Fruit fly (Drosophila melanogaster) whole organism, wandering third instar larva: Measurements from ENCODE around the gene CG15317.
A peak's percentile ranks its signal among the peaks of the same experiment; 100 is the strongest.

Experiments
- Abd-B ChIP-seq: fragments of >200 bp; optimal IDR thresholded peaks from 2 replicates; lab custom pipeline; 2017; ENCODE audit warnings: missing biosample characterization, missing genetic modification characterization
- CG32264 ChIP-seq: fragments of 200-800 bp; sonication (Bioruptor generic); optimal IDR thresholded peaks from 2 replicates; lab custom pipeline; 2016; ENCODE audit warnings: missing biosample characterization, missing genetic modification characterization
- CG9705 ChIP-seq: fragments of 200-800 bp; sonication (Bioruptor generic); optimal IDR thresholded peaks from 2 replicates; lab custom pipeline; 2018; ENCODE audit warnings: missing biosample characterization, mild to moderate bottlenecking, missing genetic modification characterization
- CrebA ChIP-seq: fragments of 200-800 bp; sonication (Bioruptor generic); optimal IDR thresholded peaks from 2 replicates; lab custom pipeline; 2016; ENCODE audit warnings: missing biosample characterization, mild to moderate bottlenecking, missing genetic modification characterization, borderline replicate concordance
- Dfd ChIP-seq: fragments of >200 bp; optimal IDR thresholded peaks from 2 replicates; lab custom pipeline; 2017; ENCODE audit warnings: missing biosample characterization, missing genetic modification characterization
- Dif ChIP-seq: fragments of 200-275, 200-300 bp; sonication (Bioruptor generic); optimal IDR thresholded peaks from 2 replicates; lab custom pipeline; 2018; ENCODE audit warnings: missing biosample characterization, missing genetic modification characterization; ENCODE audit not compliant: partially characterized antibody
- GATAd ChIP-seq: sonication (Bioruptor generic); optimal IDR thresholded peaks from 2 replicates; lab custom pipeline; 2016; ENCODE audit warnings: missing biosample characterization, missing genetic modification characterization
- HLH106 ChIP-seq: fragments of 200-800 bp; optimal IDR thresholded peaks from 3 replicates; lab custom pipeline; 2019; ENCODE audit warnings: missing biosample characterization, mild to moderate bottlenecking, missing genetic modification characterization, moderate library complexity
- Hnf4 ChIP-seq: fragments of 200-800 bp; sonication (Bioruptor generic); optimal IDR thresholded peaks from 2 replicates; lab custom pipeline; 2016; ENCODE audit warnings: missing biosample characterization, mild to moderate bottlenecking, missing genetic modification characterization
- Hr78 ChIP-seq: fragments of >200 bp; optimal IDR thresholded peaks from 2 replicates; lab custom pipeline; 2017; ENCODE audit warnings: missing biosample characterization, missing genetic modification characterization
- Hr83 ChIP-seq: fragments of 200-300 bp; sonication (Bioruptor generic); optimal IDR thresholded peaks from 2 replicates; lab custom pipeline; 2016; ENCODE audit warnings: missing biosample characterization, mild to moderate bottlenecking, missing genetic modification characterization, moderate library complexity; ENCODE audit not compliant: poor library complexity, severe bottlenecking
- Jra ChIP-seq: sonication (Bioruptor generic); optimal IDR thresholded peaks from 2 replicates; lab custom pipeline; 2016; ENCODE audit warnings: missing biosample characterization, missing genetic modification characterization
- Mio ChIP-seq: sonication (Bioruptor generic); optimal IDR thresholded peaks from 2 replicates; lab custom pipeline; 2016; ENCODE audit warnings: missing biosample characterization, missing genetic modification characterization
- Myc ChIP-seq: fragments of >200 bp; optimal IDR thresholded peaks from 2 replicates; lab custom pipeline; 2017
- N ChIP-seq: fragments of >200 bp; optimal IDR thresholded peaks from 2 replicates; lab custom pipeline; 2018; ENCODE audit warnings: missing biosample characterization, missing external identifiers, missing genetic modification characterization
- OdsH ChIP-seq: fragments of 200-800 bp; sonication (Bioruptor generic); optimal IDR thresholded peaks from 2 replicates; lab custom pipeline; 2016; ENCODE audit warnings: missing biosample characterization, mild to moderate bottlenecking, missing genetic modification characterization
- Rel ChIP-seq, 2 experiments: fragments of 200-800 bp; sonication (Bioruptor generic) in 1 of 2; optimal IDR thresholded peaks; 2 replicates in 1 of 2; 3 replicates in 1 of 2; lab custom pipeline; 2016 to 2019; ENCODE audit warnings: mild to moderate bottlenecking in 2 of 2, missing biosample characterization in 2 of 2, missing genetic modification characterization in 2 of 2, moderate library complexity in 1 of 2
- Sp1 ChIP-seq: fragments of 200-800 bp; sonication (Bioruptor generic); optimal IDR thresholded peaks from 3 replicates; lab custom pipeline; 2019; ENCODE audit warnings: missing biosample characterization, mild to moderate bottlenecking, missing genetic modification characterization, moderate library complexity
- Vsx2 ChIP-seq: fragments of 200-300, 225-300 bp; sonication (Bioruptor generic); optimal IDR thresholded peaks from 2 replicates; lab custom pipeline; 2018; ENCODE audit warnings: missing biosample characterization, missing genetic modification characterization; ENCODE audit not compliant: partially characterized antibody
- br ChIP-seq: fragments of 200-800 bp; sonication (Bioruptor generic); optimal IDR thresholded peaks from 2 replicates; lab custom pipeline; 2016; ENCODE audit warnings: missing biosample characterization, missing genetic modification characterization
- brk ChIP-seq: fragments of 200-800 bp; sonication (Bioruptor generic); optimal IDR thresholded peaks from 2 replicates; lab custom pipeline; 2016; ENCODE audit warnings: missing biosample characterization, mild to moderate bottlenecking, missing genetic modification characterization
- dl ChIP-seq, 2 experiments: fragments of 175-275, 200-275 bp in 1 of 2; fragments of 200-275 bp in 1 of 2; sonication (Bioruptor generic); optimal IDR thresholded peaks; lab custom pipeline; 2018; ENCODE audit warnings: mild to moderate bottlenecking in 2 of 2, missing biosample characterization in 2 of 2, missing genetic modification characterization in 2 of 2, moderate library complexity in 2 of 2; ENCODE audit not compliant: partially characterized antibody in 2 of 2, insufficient read depth in 1 of 2
- dmrt93B ChIP-seq: fragments of 200-800 bp; sonication (Bioruptor generic); optimal IDR thresholded peaks from 2 replicates; lab custom pipeline; 2018; ENCODE audit warnings: missing biosample characterization, mild to moderate bottlenecking, missing genetic modification characterization
- dsf ChIP-seq: sonication (Bioruptor generic); optimal IDR thresholded peaks from 2 replicates; lab custom pipeline; 2016; ENCODE audit warnings: missing biosample characterization, missing genetic modification characterization, borderline replicate concordance
- ey ChIP-seq: fragments of 200-800 bp; sonication (Bioruptor generic); optimal IDR thresholded peaks from 2 replicates; lab custom pipeline; 2016; ENCODE audit warnings: missing biosample characterization, missing genetic modification characterization
- foxo ChIP-seq, 2 experiments: fragments of 200-800 bp; sonication (Bioruptor generic); optimal IDR thresholded peaks; 2 replicates in 1 of 2; 3 replicates in 1 of 2; lab custom pipeline; 2016 to 2017; ENCODE audit warnings: missing biosample characterization in 2 of 2, missing genetic modification characterization in 2 of 2
- fru ChIP-seq: fragments of 200-800 bp; sonication (Bioruptor generic); optimal IDR thresholded peaks from 3 replicates; lab custom pipeline; 2016; ENCODE audit warnings: missing biosample characterization, mild to moderate bottlenecking, missing genetic modification characterization
- h ChIP-seq: fragments of 200-800 bp; sonication (Bioruptor generic); optimal IDR thresholded peaks from 3 replicates; lab custom pipeline; 2016; ENCODE audit warnings: missing biosample characterization, mild to moderate bottlenecking, missing genetic modification characterization
- jim ChIP-seq: fragments of 175-275, 200-325 bp; sonication (Bioruptor generic); optimal IDR thresholded peaks from 2 replicates; lab custom pipeline; 2016; ENCODE audit warnings: missing biosample characterization, mild to moderate bottlenecking, missing genetic modification characterization
- lola ChIP-seq: fragments of >200 bp; optimal IDR thresholded peaks from 2 replicates; lab custom pipeline; 2017; ENCODE audit warnings: missing biosample characterization, missing genetic modification characterization
- pan ChIP-seq: fragments of >200 bp; optimal IDR thresholded peaks from 2 replicates; lab custom pipeline; 2017
- psq ChIP-seq: fragments of 200-800 bp; sonication (Bioruptor generic); optimal IDR thresholded peaks from 3 replicates; lab custom pipeline; 2017; ENCODE audit warnings: missing biosample characterization, mild to moderate bottlenecking, missing genetic modification characterization, moderate library complexity
- rgr ChIP-seq: fragments of 200-800 bp; sonication (Bioruptor generic); optimal IDR thresholded peaks from 3 replicates; lab custom pipeline; 2016; ENCODE audit warnings: missing biosample characterization, mild to moderate bottlenecking, missing genetic modification characterization
- sage ChIP-seq: fragments of 200-800 bp; sonication (Bioruptor generic); optimal IDR thresholded peaks from 2 replicates; lab custom pipeline; 2016; ENCODE audit warnings: missing biosample characterization, mild to moderate bottlenecking, missing genetic modification characterization
- sv ChIP-seq: fragments of 200-800 bp; sonication (Bioruptor generic); optimal IDR thresholded peaks from 3 replicates; lab custom pipeline; 2016; ENCODE audit warnings: missing biosample characterization, missing genetic modification characterization
- tai ChIP-seq: sonication (Bioruptor generic); optimal IDR thresholded peaks from 2 replicates; lab custom pipeline; 2016; ENCODE audit warnings: missing biosample characterization, missing genetic modification characterization
- usp ChIP-seq: fragments of >200 bp; optimal IDR thresholded peaks from 2 replicates; lab custom pipeline; 2017; ENCODE audit warnings: missing biosample characterization, missing genetic modification characterization
- woc ChIP-seq: sonication (Bioruptor generic); optimal IDR thresholded peaks from 2 replicates; lab custom pipeline; 2016; ENCODE audit warnings: missing biosample characterization, mild to moderate bottlenecking, missing genetic modification characterization

Gene CG15317

DNA sequence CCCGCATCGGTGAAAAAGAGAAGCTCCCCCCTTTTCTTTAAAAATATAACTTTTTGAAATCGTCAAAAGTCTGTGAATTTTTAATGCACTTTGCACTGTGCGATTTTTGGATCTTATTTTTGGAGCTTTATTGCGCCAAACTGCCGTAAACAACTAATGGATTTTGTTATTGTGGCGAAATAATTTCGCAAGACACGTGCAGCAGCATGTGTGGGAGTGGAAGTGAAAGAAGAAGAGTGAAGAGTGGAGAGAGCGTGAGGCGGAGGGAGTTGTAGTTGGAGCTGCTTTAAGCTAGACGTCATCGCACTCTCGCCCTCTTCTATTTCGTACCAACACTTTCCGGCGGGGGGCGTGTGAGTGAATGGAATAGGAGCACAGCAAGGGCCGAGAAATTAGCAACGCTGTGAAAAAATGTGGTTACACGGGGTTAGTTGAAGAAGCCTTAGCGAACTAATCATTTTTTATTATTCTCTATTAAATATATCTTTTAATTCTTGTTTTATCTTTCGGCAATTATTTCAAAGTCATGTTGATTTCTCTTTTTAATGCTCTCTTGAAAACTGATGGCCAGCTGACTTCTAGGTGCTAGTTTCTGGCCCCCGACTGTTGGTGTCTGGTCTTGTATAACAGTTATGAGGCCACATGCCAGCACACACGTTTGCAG lies 27.2 kb upstream of the CG15317 start:
- TF ChIP-seq Jra (GFP tag; lab: Kevin White, UChicago) (no peak), jim (GFP tag; lab: Kevin White, UChicago) (no peak), tai (GFP tag; lab: Kevin White, UChicago) (no peak), usp (GFP tag; lab: Kevin White, UChicago) (no peak), CG9705 (GFP tag; lab: Kevin White, UChicago) (peak; percentile 16), sv (peak; percentile 89), lola (no peak), dmrt93B (GFP tag; lab: Kevin White, UChicago) (peak; percentile 62), brk (GFP tag; lab: Kevin White, UChicago) (no peak), dsf (no peak), dl (GFP tag; optimal IDR thresholded peaks at IDR 0.05; lab: Kevin White, UChicago; ENCODE audit: insufficient read depth in 1 of 2, partially characterized antibody in 2 of 2) (no peak), foxo (GFP tag; optimal IDR thresholded peaks at IDR 0.05; lab: Kevin White, UChicago) (peak in 1 of 2 experiments; percentile 86), rgr (GFP tag; lab: Kevin White, UChicago) (peak; percentile 75), HLH106 (tag; lab: Kevin White, UChicago) (peak; percentile 79), Myc (no peak), Hr78 (no peak), psq (GFP tag; lab: Kevin White, UChicago) (peak; percentile 37), sage (GFP tag; lab: Kevin White, UChicago) (peak; percentile 58), h (GFP tag; lab: Kevin White, UChicago) (peak; percentile 65), fru (GFP tag; lab: Kevin White, UChicago) (peak; percentile 81), Hnf4 (GFP tag; lab: Kevin White, UChicago) (no peak), ey (peak; percentile 69), Abd-B (GFP tag; lab: Kevin White, UChicago) (no peak), CG32264 (GFP tag; lab: Kevin White, UChicago) (peak; percentile 17), Rel (GFP tag; optimal IDR thresholded peaks at IDR 0.05; lab: Kevin White, UChicago) (peak; percentile 49), Rel (tag; optimal IDR thresholded peaks at IDR 0.05; lab: Kevin White, UChicago) (no peak), Dif (no peak), Mio (GFP tag; lab: Kevin White, UChicago) (no peak), Dfd (GFP tag; lab: Kevin White, UChicago) (no peak), Vsx2 (GFP tag; lab: Kevin White, UChicago) (no peak), OdsH (peak; percentile 79), Sp1 (GFP tag; lab: Kevin White, UChicago) (peak; percentile 74), pan (no peak), N (no peak), br (GFP tag; lab: Kevin White, UChicago) (peak; percentile 46), Hr83 (GFP tag; lab: Kevin White, UChicago) (no peak), woc (no peak), CrebA (GFP tag; lab: Kevin White, UChicago) (peak; percentile 28), GATAd (GFP tag; lab: Kevin White, UChicago) (no peak)
- TF ChIP-seq, all 38 proteins: peak for 17

DNA sequence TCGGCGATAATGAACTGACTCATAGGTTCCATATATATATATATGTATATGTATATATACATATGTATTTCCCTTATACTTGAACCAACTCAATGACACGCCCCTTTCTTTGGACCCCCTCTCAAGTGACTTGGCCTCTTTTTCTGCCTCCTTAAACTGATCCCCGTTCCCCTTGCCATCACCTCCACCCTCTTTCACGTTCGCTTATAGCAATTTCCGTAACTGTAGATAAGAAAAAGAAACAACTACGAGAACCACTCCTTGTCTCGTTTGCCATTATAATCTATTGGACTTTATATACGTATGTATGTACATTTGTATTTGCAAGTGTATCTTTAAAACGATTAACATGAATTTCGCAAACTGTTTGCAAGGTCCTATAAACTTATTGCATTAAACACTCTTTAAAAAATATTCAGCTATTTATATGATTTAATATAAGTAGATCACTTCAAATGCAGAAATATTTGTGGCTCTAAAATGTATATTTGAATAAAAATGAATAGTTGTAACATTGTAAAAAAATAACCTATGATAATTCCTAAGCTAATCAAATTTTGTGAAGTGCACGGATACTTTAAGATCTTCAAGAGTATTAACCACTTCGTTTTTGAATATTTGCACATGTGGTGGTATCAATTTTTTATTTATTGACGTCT lies 26.4 kb upstream of the CG15317 start:
- TF ChIP-seq brk (GFP tag; lab: Kevin White, UChicago) = peak; percentile 40
- peak; percentile 55 for TF ChIP-seq ey
- TF ChIP-seq OdsH = peak; percentile 70
- TF ChIP-seq HLH106 (tag; lab: Kevin White, UChicago) = peak; percentile 70
- no peak for TF ChIP-seq sage (GFP tag; lab: Kevin White, UChicago)
- peak; percentile 14 for TF ChIP-seq Dfd (GFP tag; lab: Kevin White, UChicago)
- TF ChIP-seq psq (GFP tag; lab: Kevin White, UChicago) = peak; percentile 45
- peak; percentile 57 for TF ChIP-seq rgr (GFP tag; lab: Kevin White, UChicago)
- peak; percentile 68 for TF ChIP-seq h (GFP tag; lab: Kevin White, UChicago)
- peak; percentile 64 for TF ChIP-seq fru (GFP tag; lab: Kevin White, UChicago)
- peak; percentile 36 for TF ChIP-seq br (GFP tag; lab: Kevin White, UChicago)
- peak; percentile 20 for TF ChIP-seq Jra (GFP tag; lab: Kevin White, UChicago)
- TF ChIP-seq dmrt93B (GFP tag; lab: Kevin White, UChicago) = peak; percentile 41
- TF ChIP-seq Dif = no peak
- no peak for TF ChIP-seq CrebA (GFP tag; lab: Kevin White, UChicago)
- TF ChIP-seq Hnf4 (GFP tag; lab: Kevin White, UChicago) = peak; percentile 22
- TF ChIP-seq foxo (GFP tag; optimal IDR thresholded peaks at IDR 0.05; lab: Kevin White, UChicago) = peak in 1 of 2 experiments; percentile 73
- TF ChIP-seq CG32264 (GFP tag; lab: Kevin White, UChicago) = no peak
- no peak for TF ChIP-seq lola
- peak; percentile 36 for TF ChIP-seq woc
- peak; percentile 76 for TF ChIP-seq Sp1 (GFP tag; lab: Kevin White, UChicago)
- peak; percentile 1 for TF ChIP-seq CG9705 (GFP tag; lab: Kevin White, UChicago)
- TF ChIP-seq dsf = no peak
- TF ChIP-seq Rel (GFP tag; optimal IDR thresholded peaks at IDR 0.05; lab: Kevin White, UChicago) = no peak
- TF ChIP-seq Rel (tag; optimal IDR thresholded peaks at IDR 0.05; lab: Kevin White, UChicago) = peak; percentile 25
